Worm (Caenorhabditis elegans): ENCODE measurements around the gene chil-3.
"Not testable (repeated sequence)": the region's sequence is repeated elsewhere in the genome, so short reads cannot be mapped to it uniquely, and the experiment has no call there.

Gene chil-3

ce11 chrII:9868207-9868606 is 6.9 kb upstream of the chil-3 start:
- TF ChIP-seq alr-1 (tag; optimal IDR thresholded peaks at IDR 0.05) (no peak), fos-1 (tag; optimal IDR thresholded peaks at IDR 0.05) (no peak), egl-27 (tag; optimal IDR thresholded peaks at IDR 0.05) (no peak), mdl-1 (tag; optimal IDR thresholded peaks at IDR 0.05) (no peak), crh-2 (tag; optimal IDR thresholded peaks at IDR 0.05) (no peak), lsy-2 (tag; optimal IDR thresholded peaks at IDR 0.05) (no peak), R02D3.7 (tag; optimal IDR thresholded peaks at IDR 0.05) (no peak), F13H6.1 (tag; optimal IDR thresholded peaks at IDR 0.05) (no peak), sma-3 (GFP tag; optimal IDR thresholded peaks at IDR 0.05) (no peak), ztf-11 (tag; optimal IDR thresholded peaks at IDR 0.05) (no peak), peb-1 (tag; optimal IDR thresholded peaks at IDR 0.05) (no peak), sma-9 (GFP tag; optimal IDR thresholded peaks at IDR 0.05) (no peak), sma-9 (tag; optimal IDR thresholded peaks at IDR 0.05) (no peak), nhr-12 (tag; optimal IDR thresholded peaks at IDR 0.05) (no peak), nhr-77 (tag; optimal IDR thresholded peaks at IDR 0.05) (no peak)

DNA sequence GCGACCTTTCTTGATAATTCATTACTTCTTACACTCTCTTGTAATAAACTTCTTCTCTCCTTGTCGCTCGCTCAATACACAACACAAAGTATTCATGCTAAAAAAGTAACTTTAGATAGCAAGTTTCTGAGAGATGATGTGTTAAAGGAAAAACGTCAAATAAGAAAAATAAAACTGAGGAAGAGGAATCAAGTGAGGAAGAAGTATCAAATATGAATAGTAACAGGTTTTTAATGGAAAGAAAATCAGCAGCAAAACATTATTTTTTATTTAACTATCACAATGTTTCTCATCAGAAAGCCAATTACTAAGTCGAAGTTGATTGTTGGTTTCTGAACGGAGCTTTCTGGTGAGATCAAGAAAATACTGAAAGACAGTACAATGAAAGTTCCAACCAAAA is 5.1 kb upstream of the chil-3 start, which contains the start of gene chil-1:
Gene chil-1 (minus strand): TSS at position 101 of the 400 bp plus-strand sequence.
- not testable (repeated sequence) for TF ChIP-seq unc-62 (GFP tag; optimal IDR thresholded peaks at IDR 0.05); R02D3.7 (tag; optimal IDR thresholded peaks at IDR 0.05); fos-1 (tag; optimal IDR thresholded peaks at IDR 0.05)

DNA sequence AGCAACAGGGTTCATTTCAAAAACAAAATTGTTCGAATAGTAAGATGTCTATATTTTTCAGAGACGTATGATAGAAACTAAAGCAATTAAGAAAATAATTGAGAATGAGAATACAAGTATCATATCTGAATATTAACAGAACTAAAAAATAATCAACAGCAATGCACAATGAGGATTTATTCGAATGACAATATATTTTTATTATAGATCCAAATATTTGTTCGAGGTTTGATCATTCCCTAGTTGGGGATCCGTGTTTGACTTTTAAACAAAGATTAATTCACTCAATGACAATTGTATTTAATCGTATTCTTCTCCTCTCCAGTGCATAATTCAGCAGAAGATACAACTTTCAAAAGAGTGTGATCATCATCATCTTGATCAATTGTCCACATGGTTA is 853 bp upstream of the chil-3 start, which contains the start of gene C08H9.18:
Gene C08H9.18 (minus strand): TSS at position 101 of the 400 bp plus-strand sequence.
- TF ChIP-seq snpc-4 (tag; optimal IDR thresholded peaks at IDR 0.05) (no peak), alr-1 (tag; optimal IDR thresholded peaks at IDR 0.05) (no peak), Y55F3AM.14 (GFP tag; optimal IDR thresholded peaks at IDR 0.05) (no peak)

DNA sequence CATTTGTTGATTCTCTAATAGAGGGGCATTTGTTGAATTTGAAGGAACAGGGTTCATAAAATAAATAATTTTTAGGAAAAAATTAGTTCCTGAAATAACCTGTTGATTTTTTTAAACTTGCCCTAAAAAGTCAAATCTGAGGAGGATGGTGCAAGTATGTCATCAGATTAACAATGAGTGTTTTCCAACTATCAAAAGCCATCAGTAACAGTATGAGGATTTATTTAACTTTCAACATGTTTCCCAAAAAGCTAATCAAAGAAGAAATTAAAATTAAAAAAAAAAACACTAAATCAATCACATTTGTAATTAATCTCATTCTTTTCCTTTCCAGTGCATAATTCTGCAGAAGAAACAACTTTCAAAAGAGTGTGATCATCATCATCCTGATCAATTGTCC is 1.7 kb downstream of the chil-3 start, which contains the start of gene chil-5:
Gene chil-5 (minus strand): TSS at position 101 of the 400 bp plus-strand sequence.
- TF ChIP-seq snpc-4 (tag; optimal IDR thresholded peaks at IDR 0.05) (no peak), egl-27 (tag; optimal IDR thresholded peaks at IDR 0.05) (no peak), ztf-4 (tag; optimal IDR thresholded peaks at IDR 0.05) (no peak), sma-3 (GFP tag; optimal IDR thresholded peaks at IDR 0.05) (no peak), mdl-1 (tag; optimal IDR thresholded peaks at IDR 0.05) (no peak)

- TF ChIP-seq gmeb-1 (tag; optimal IDR thresholded peaks at IDR 0.05): no peak
- no peak for TF ChIP-seq egl-27 (tag; optimal IDR thresholded peaks at IDR 0.05)
- no peak for TF ChIP-seq F13H6.1 (tag; optimal IDR thresholded peaks at IDR 0.05)
- no peak for TF ChIP-seq skn-1 (tag; optimal IDR thresholded peaks at IDR 0.05)
Observed at ce11 chrII:9857791-9858190, 3.5 kb downstream of the chil-3 start, which contains the start of gene chil-6. Gene chil-6, minus strand, starts transcription at chrII:9857891.

ce11 chrII:9855620-9856019 is 5.7 kb downstream of the chil-3 start, which contains the start of gene chil-4:
Gene chil-4, minus strand, starts transcription at chrII:9855720.
- TF ChIP-seq ceh-16 (tag; optimal IDR thresholded peaks at IDR 0.05) (no peak), peb-1 (tag; optimal IDR thresholded peaks at IDR 0.05) (no peak), unc-39 (tag; optimal IDR thresholded peaks at IDR 0.05) (no peak), nhr-25 (tag; optimal IDR thresholded peaks at IDR 0.05) (no peak), mbf-1 (tag; optimal IDR thresholded peaks at IDR 0.05) (no peak), C34F6.9 (tag; optimal IDR thresholded peaks at IDR 0.05) (no peak), nhr-10 (tag; optimal IDR thresholded peaks at IDR 0.05) (no peak), ama-1 (optimal IDR thresholded peaks at IDR 0.05) (no peak), blmp-1 (tag; optimal IDR thresholded peaks at IDR 0.05; ENCODE audit: insufficient read depth) (no peak)

ce11 chrII:9850945-9851344 is 10.3 kb downstream of the chil-3 start, which contains the start of gene ZK938.10:
Gene ZK938.10, minus strand, starts transcription at chrII:9851045.
- TF ChIP-seq ztf-11 (tag; optimal IDR thresholded peaks at IDR 0.05) (no peak), ama-1 (optimal IDR thresholded peaks at IDR 0.05) (no peak), sma-3 (GFP tag; optimal IDR thresholded peaks at IDR 0.05) (no peak), peb-1 (tag; optimal IDR thresholded peaks at IDR 0.05) (no peak), C34F6.9 (tag; optimal IDR thresholded peaks at IDR 0.05) (no peak), zag-1 (tag; optimal IDR thresholded peaks at IDR 0.05) (no peak), gmeb-1 (tag; optimal IDR thresholded peaks at IDR 0.05) (no peak), mab-5 (tag; optimal IDR thresholded peaks at IDR 0.05) (no peak), ztf-1 (GFP tag; conservative IDR thresholded peaks at IDR 0.05) (no peak), mdl-1 (tag; optimal IDR thresholded peaks at IDR 0.05) (no peak), ceh-82 (tag; optimal IDR thresholded peaks at IDR 0.05) (no peak), nhr-11 (tag; optimal IDR thresholded peaks at IDR 0.05) (no peak), nhr-21 (tag; optimal IDR thresholded peaks at IDR 0.05) (no peak), F13H6.1 (tag; optimal IDR thresholded peaks at IDR 0.05) (no peak), unc-39 (tag; optimal IDR thresholded peaks at IDR 0.05) (no peak), unc-62 (GFP tag; optimal IDR thresholded peaks at IDR 0.05) (no peak), nhr-6 (tag; optimal IDR thresholded peaks at IDR 0.05) (no peak), elt-3 (tag; optimal IDR thresholded peaks at IDR 0.05) (no peak), nhr-25 (tag; optimal IDR thresholded peaks at IDR 0.05) (no peak), ztf-4 (tag; optimal IDR thresholded peaks at IDR 0.05) (no peak)

Data from whole organism, L2 larva.